Worm (Caenorhabditis elegans): Measurements from ENCODE around the gene spp-27.

The spp-27 gene

ce11 chrV:6516491-6517304 is 40.2 kb downstream of the spp-27 start, which contains the start of gene mdh-1:
Gene mdh-1 (minus strand): TSS chrV:6516526.
- TF ChIP-seq unc-62 (GFP tag; optimal IDR thresholded peaks at IDR 0.05), result no peak

ce11 chrV:6515344-6515743 is 41.6 kb downstream of the spp-27 start:
- TF ChIP-seq unc-62 (GFP tag; optimal IDR thresholded peaks at IDR 0.05), result no peak

ce11 chrV:6514887-6515324 is 42.0 kb downstream of the spp-27 start, which contains the start of gene dpy-11:
Gene dpy-11 (minus strand): TSS chrV:6515240.
- no peak for TF ChIP-seq unc-62 (GFP tag; optimal IDR thresholded peaks at IDR 0.05)

ce11 chrV:6513786-6514430 is 43.0 kb downstream of the spp-27 start:
- TF ChIP-seq unc-62 (GFP tag; optimal IDR thresholded peaks at IDR 0.05), result no peak

ce11 chrV:6513356-6513755 is 43.6 kb downstream of the spp-27 start:
- no peak for TF ChIP-seq unc-62 (GFP tag; optimal IDR thresholded peaks at IDR 0.05)

ce11 chrV:6511121-6511520 is 45.8 kb downstream of the spp-27 start, which contains the start of gene ubh-1:
Gene ubh-1 (minus strand): TSS chrV:6511409.
- TF ChIP-seq unc-62 (GFP tag; optimal IDR thresholded peaks at IDR 0.05), result no peak

ce11 chrV:6510622-6511021 is 46.3 kb downstream of the spp-27 start:
- no peak for TF ChIP-seq unc-62 (GFP tag; optimal IDR thresholded peaks at IDR 0.05)

- TF ChIP-seq unc-62 (GFP tag; optimal IDR thresholded peaks at IDR 0.05), result no peak
Observed at ce11 chrV:6509717-6510116, 47.2 kb downstream of the spp-27 start, which contains the start of gene ubh-2. Gene ubh-2 (minus strand): TSS chrV:6509817.

ce11 chrV:6508703-6509102 is 48.2 kb downstream of the spp-27 start, which contains the start of gene ubh-3:
Gene ubh-3 (minus strand): TSS chrV:6508803.
- TF ChIP-seq unc-62 (GFP tag; optimal IDR thresholded peaks at IDR 0.05), result no peak
